Fruit fly (Drosophila melanogaster) whole organism, adult: ENCODE results near the gene Gr93b.

ENCODE experiments used
- CG33017 ChIP-seq: fragments of 200-800 bp; sonication (Bioruptor generic); optimal IDR thresholded peaks from 2 replicates; lab custom pipeline; 2018; ENCODE audit warnings: missing biosample characterization, mild to moderate bottlenecking, missing genetic modification characterization, moderate library complexity
- Crg-1 ChIP-seq: fragments of 200-800 bp; sonication (Bioruptor generic); optimal IDR thresholded peaks from 2 replicates; lab custom pipeline; 2016; ENCODE audit warnings: missing biosample characterization, missing genetic modification characterization
- bab1 ChIP-seq: fragments of 200-800 bp; sonication (Bioruptor generic); optimal IDR thresholded peaks from 3 replicates; lab custom pipeline; 2019; ENCODE audit warnings: missing biosample characterization, mild to moderate bottlenecking, missing genetic modification characterization, moderate library complexity
- pad ChIP-seq: fragments of 200-800 bp; sonication (Bioruptor generic); optimal IDR thresholded peaks from 3 replicates; lab custom pipeline; 2017; ENCODE audit warnings: missing biosample characterization, missing genetic modification characterization, mild to moderate bottlenecking, moderate library complexity, missing genetic modification reagents
- tj ChIP-seq: fragments of 200-800 bp; sonication (Bioruptor generic); optimal IDR thresholded peaks from 3 replicates; lab custom pipeline; 2017; ENCODE audit warnings: missing biosample characterization, mild to moderate bottlenecking, missing genetic modification characterization, moderate library complexity

DNA sequence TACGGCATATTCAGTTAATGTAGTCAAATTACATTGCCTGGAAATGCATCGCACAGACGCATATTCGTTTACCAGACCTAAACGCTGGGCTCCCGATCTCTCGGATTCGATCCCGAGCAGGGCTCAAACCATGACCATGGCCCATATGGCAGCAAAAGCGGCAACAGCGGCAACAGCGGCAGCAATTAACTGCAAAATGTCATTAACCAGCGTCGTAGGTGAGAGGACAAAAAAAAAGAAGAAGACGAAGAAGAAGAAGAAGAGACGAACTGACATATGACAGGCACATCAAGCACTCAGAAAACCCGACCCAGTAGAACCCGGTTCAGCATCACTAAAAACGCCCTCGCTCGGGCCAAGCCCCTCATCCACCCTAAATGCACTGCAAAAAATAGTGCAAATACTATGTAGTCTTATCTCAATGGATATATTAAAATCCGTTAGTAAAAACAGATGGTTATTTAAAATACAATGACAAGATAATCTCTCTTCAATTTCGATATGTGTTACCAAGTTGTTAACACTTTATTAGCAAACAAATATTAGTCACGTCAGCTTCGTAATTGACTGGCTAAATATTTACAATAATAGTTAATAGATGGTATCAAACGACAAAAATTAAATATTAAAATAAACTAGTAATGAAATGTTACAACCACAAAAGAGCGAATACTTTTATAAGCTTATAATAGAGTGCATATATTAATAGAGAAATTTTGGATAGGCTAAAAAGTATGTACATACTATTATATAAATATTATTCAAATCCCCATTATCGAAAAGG lies 17.6 kb downstream of the Gr93b start:
- no peak for TF ChIP-seq bab1 (GFP tag; lab: Kevin White, UChicago)
- no peak for TF ChIP-seq Crg-1
- no peak for TF ChIP-seq tj (GFP tag; lab: Kevin White, UChicago)
- TF ChIP-seq CG33017 (tag; lab: Kevin White, UChicago) = no peak
- TF ChIP-seq pad (GFP tag; lab: Kevin White, UChicago) = no peak
